Fruit fly (Drosophila melanogaster): ENCODE data around the gene Ten-a.

Ten-a gene

DNA sequence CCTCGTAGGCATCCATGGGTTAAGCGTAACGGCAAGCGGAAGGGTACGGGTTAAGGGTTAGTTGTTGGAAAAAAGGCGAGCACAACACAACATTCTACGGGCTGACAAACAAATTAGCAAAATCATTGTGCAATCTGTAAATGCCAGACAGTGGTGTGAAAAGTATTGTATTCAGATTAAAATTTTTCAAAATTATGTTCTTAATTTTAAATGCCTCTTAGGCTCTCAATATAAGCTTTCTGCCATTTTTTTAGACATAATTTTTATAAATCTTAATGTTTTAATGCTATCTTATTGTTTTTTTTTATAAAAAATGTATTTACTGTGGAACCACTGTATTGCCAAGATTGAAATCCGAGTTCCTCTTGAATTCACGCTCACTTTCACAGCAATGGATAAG, 204.6 kb downstream of the Ten-a start (continued):
- TF ChIP-seq CG31441 (GFP tag; IDR thresholded peaks at IDR 0.05): peak; percentile 37; the same call in 1 of the 2 replicates
- TF ChIP-seq D19B (GFP tag; optimal IDR thresholded peaks at IDR 0.05): no peak
- peak; percentile 45 for TF ChIP-seq Blimp-1 (GFP tag; optimal IDR thresholded peaks at IDR 0.05)
- TF ChIP-seq BtbVII (GFP tag; optimal IDR thresholded peaks at IDR 0.05): no peak
- no peak for TF ChIP-seq Hmx (GFP tag; optimal IDR thresholded peaks at IDR 0.05)
- peak; percentile 3 for TF ChIP-seq CoRest (tag; optimal IDR thresholded peaks at IDR 0.05)
- no peak for TF ChIP-seq CG34224 (GFP tag; IDR thresholded peaks at IDR 0.05; ENCODE audit: partially characterized antibody)
- no peak for TF ChIP-seq chinmo (GFP tag; IDR thresholded peaks at IDR 0.05; ENCODE audit: partially characterized antibody)
- peak; percentile 15 for TF ChIP-seq Six4 (GFP tag; optimal IDR thresholded peaks at IDR 0.05)
- no peak for TF ChIP-seq Nf-YC (tag; optimal IDR thresholded peaks at IDR 0.05)
- TF ChIP-seq HLH3B (GFP tag; IDR thresholded peaks at IDR 0.05): peak; percentile 27; the same call in 1 of the 2 replicates
- peak; percentile 67 for TF ChIP-seq pros (GFP tag; optimal IDR thresholded peaks at IDR 0.05)
- TF ChIP-seq exex (tag; optimal IDR thresholded peaks at IDR 0.05): no peak
- no peak for TF ChIP-seq CG1832 (GFP tag; optimal IDR thresholded peaks at IDR 0.05)
- no peak for TF ChIP-seq Antp (GFP tag; optimal IDR thresholded peaks at IDR 0.05)
- no peak for TF ChIP-seq gro (GFP tag; optimal IDR thresholded peaks at IDR 0.05)
- 0 out of 2 replicates have a peak, but pooled peaks have one; percentile 9 for TF ChIP-seq sisA (GFP tag; IDR thresholded peaks at IDR 0.05)
- TF ChIP-seq CG6791 (GFP tag; IDR thresholded peaks at IDR 0.05; ENCODE audit: partially characterized antibody): peak; percentile 10; the same call in 1 of the 3 replicates
- TF ChIP-seq BEAF-32 (GFP tag; optimal IDR thresholded peaks at IDR 0.05): no peak
- TF ChIP-seq trh (GFP tag; optimal IDR thresholded peaks at IDR 0.05): no peak
- TF ChIP-seq dmrt11E (tag; optimal IDR thresholded peaks at IDR 0.05): peak; percentile 50
- no peak for TF ChIP-seq CG17568 (GFP tag; optimal IDR thresholded peaks at IDR 0.05)
- TF ChIP-seq CG2202 (tag; optimal IDR thresholded peaks at IDR 0.05): no peak
- TF ChIP-seq CG12219 (GFP tag; optimal IDR thresholded peaks at IDR 0.05): no peak
- TF ChIP-seq CG10267 (tag; optimal IDR thresholded peaks at IDR 0.05): peak; percentile 22
- TF ChIP-seq CG12391 (tag; optimal IDR thresholded peaks at IDR 0.05): peak; percentile 26
- no peak for TF ChIP-seq Meics (GFP tag; optimal IDR thresholded peaks at IDR 0.05)
- peak; percentile 23 for TF ChIP-seq D19A (tag; optimal IDR thresholded peaks at IDR 0.05)
- no peak for TF ChIP-seq CG18764 (GFP tag; optimal IDR thresholded peaks at IDR 0.05)
- no peak for TF ChIP-seq CG15601 (tag; optimal IDR thresholded peaks at IDR 0.05)
- no peak for TF ChIP-seq chn (GFP tag; optimal IDR thresholded peaks at IDR 0.05)
- peak; percentile 54 for TF ChIP-seq gem (tag; optimal IDR thresholded peaks at IDR 0.05)
- no peak for TF ChIP-seq Dp (GFP tag; optimal IDR thresholded peaks at IDR 0.05)
- no peak for TF ChIP-seq Oaz (GFP tag; IDR thresholded peaks at IDR 0.05)
- no peak for TF ChIP-seq wdn (GFP tag; IDR thresholded peaks at IDR 0.05)
- TF ChIP-seq CG14710 (tag; optimal IDR thresholded peaks at IDR 0.05): peak; percentile 23
- TF ChIP-seq CG7556 (GFP tag; optimal IDR thresholded peaks at IDR 0.05): peak; percentile 10
- no peak for TF ChIP-seq her (GFP tag; optimal IDR thresholded peaks at IDR 0.05)
- no peak for TF ChIP-seq CG11560 (tag; IDR thresholded peaks at IDR 0.05)
- peak; percentile 27; the same call in 1 of the 2 replicates for TF ChIP-seq Xrp1 (GFP tag; IDR thresholded peaks at IDR 0.05)
- peak; percentile 28 for TF ChIP-seq CG8924 (tag; optimal IDR thresholded peaks at IDR 0.05)
- TF ChIP-seq CG7839 (tag; optimal IDR thresholded peaks at IDR 0.05): peak; percentile 11
- TF ChIP-seq al (GFP tag; IDR thresholded peaks at IDR 0.05): no peak
- peak; percentile 33 for TF ChIP-seq grau (tag; optimal IDR thresholded peaks at IDR 0.05)
- no peak for TF ChIP-seq Dad (GFP tag; optimal IDR thresholded peaks at IDR 0.05)
- no peak for TF ChIP-seq usp (GFP tag; optimal IDR thresholded peaks at IDR 0.05)
- TF ChIP-seq YL-1 (GFP tag; optimal IDR thresholded peaks at IDR 0.05): no peak
- peak in 1 of 2 experiments; percentile 2 for TF ChIP-seq Hr51 (GFP tag; optimal IDR thresholded peaks at IDR 0.05)
- no peak for TF ChIP-seq CG31388 (GFP tag; optimal IDR thresholded peaks at IDR 0.05)
- peak; percentile 44 for TF ChIP-seq gsb-n (tag; optimal IDR thresholded peaks at IDR 0.05)
